Worm (Caenorhabditis elegans) whole organism, L3 larva: ENCODE results near the gene dhs-13.
A peak's percentile ranks its signal among the peaks of the same experiment; 100 is the strongest.

Source experiments
- R02D3.7 ChIP-seq: fragments of 150-350 bp; optimal IDR thresholded peaks from 2 replicates; lab custom pipeline; 2014; ENCODE audit warnings: missing biosample characterization, missing genetic modification characterization
- ZK546.5 ChIP-seq: sonication (generic microtip); optimal IDR thresholded peaks from 2 replicates; lab custom pipeline; 2017; ENCODE audit warnings: missing biosample characterization, missing genetic modification characterization
- ama-1 ChIP-seq: fragments of 150-350 bp; optimal IDR thresholded peaks from 2 replicates; lab custom pipeline; 2018
- ceh-16 ChIP-seq: sonication (generic microtip); optimal IDR thresholded peaks from 2 replicates; lab custom pipeline; 2017; ENCODE audit warnings: missing biosample characterization, missing genetic modification characterization
- ceh-82 ChIP-seq: fragments of 150-350 bp; optimal IDR thresholded peaks from 2 replicates; lab custom pipeline; 2014; ENCODE audit warnings: missing biosample characterization, missing genetic modification characterization
- daf-12 ChIP-seq: fragments of 150-350 bp; optimal IDR thresholded peaks from 2 replicates; lab custom pipeline; 2014; ENCODE audit warnings: missing biosample characterization, missing genetic modification reagents, missing genetic modification characterization
- egl-27 ChIP-seq: sonication (generic microtip); optimal IDR thresholded peaks from 4 replicates; lab custom pipeline; 2017; ENCODE audit warnings: missing biosample characterization, missing genetic modification reagents, missing genetic modification characterization
- egl-5 ChIP-seq: fragments of 150-350 bp; optimal IDR thresholded peaks from 2 replicates; lab custom pipeline; 2017; ENCODE audit warnings: missing biosample characterization, missing genetic modification reagents, missing genetic modification characterization, inconsistent platforms
- elt-1 ChIP-seq: fragments of 150-350 bp; optimal IDR thresholded peaks from 2 replicates; lab custom pipeline; 2014; ENCODE audit warnings: missing biosample characterization, missing genetic modification characterization
- elt-2 ChIP-seq: sonication (generic microtip); optimal IDR thresholded peaks from 2 replicates; lab custom pipeline; 2016; ENCODE audit warnings: missing genetic modification reagents, mild to moderate bottlenecking, missing genetic modification characterization, missing compliant biosample characterization
- eor-1 ChIP-seq, 2 experiments: fragments of 150-350 bp; optimal IDR thresholded peaks; 2 replicates each; lab custom pipeline; 2014 to 2018; ENCODE audit warnings: missing biosample characterization in 2 of 2, missing genetic modification characterization in 2 of 2
- fkh-10 ChIP-seq: sonication (generic microtip); optimal IDR thresholded peaks from 2 replicates; lab custom pipeline; 2017; ENCODE audit warnings: missing biosample characterization, missing genetic modification reagents, missing genetic modification characterization
- fkh-2 ChIP-seq: fragments of 150-350 bp; optimal IDR thresholded peaks from 2 replicates; lab custom pipeline; 2014; ENCODE audit warnings: missing biosample characterization, missing genetic modification reagents, missing genetic modification characterization
- fos-1 ChIP-seq: fragments of 150-350 bp; optimal IDR thresholded peaks from 2 replicates; lab custom pipeline; 2014; ENCODE audit warnings: missing biosample characterization, missing genetic modification characterization
- lin-15B ChIP-seq: fragments of 150-350 bp; optimal IDR thresholded peaks from 2 replicates; lab custom pipeline; 2014; ENCODE audit warnings: missing biosample characterization, missing genetic modification characterization
- mdl-1 ChIP-seq: fragments of 150-350 bp; optimal IDR thresholded peaks from 2 replicates; lab custom pipeline; 2014; ENCODE audit warnings: missing biosample characterization, missing genetic modification characterization
- mml-1 ChIP-seq: fragments of 150-350 bp; sonication (generic microtip); optimal IDR thresholded peaks from 3 replicates; lab custom pipeline; 2014; ENCODE audit warnings: missing biosample characterization, missing genetic modification characterization
- nfya-1 ChIP-seq: sonication (generic microtip); optimal IDR thresholded peaks from 2 replicates; lab custom pipeline; 2017; ENCODE audit warnings: missing genetic modification characterization, mild to moderate bottlenecking, missing compliant biosample characterization, antibody characterized with exemption, moderate library complexity; ENCODE audit not compliant: insufficient read depth
- nhr-11 ChIP-seq: fragments of 150-350 bp; optimal IDR thresholded peaks from 2 replicates; lab custom pipeline; 2014; ENCODE audit warnings: missing biosample characterization, missing genetic modification characterization
- nhr-12 ChIP-seq: fragments of 150-350 bp; optimal IDR thresholded peaks from 2 replicates; lab custom pipeline; 2014; ENCODE audit warnings: missing biosample characterization, missing genetic modification characterization
- nhr-23 ChIP-seq: fragments of 150-350 bp; optimal IDR thresholded peaks from 2 replicates; lab custom pipeline; 2014; ENCODE audit warnings: missing biosample characterization, missing genetic modification reagents, missing genetic modification characterization
- nhr-237 ChIP-seq: fragments of 150-350 bp; optimal IDR thresholded peaks from 2 replicates; lab custom pipeline; 2014; ENCODE audit warnings: missing biosample characterization, missing genetic modification characterization
- nhr-28 ChIP-seq: fragments of 150-350 bp; optimal IDR thresholded peaks from 2 replicates; lab custom pipeline; 2014; ENCODE audit warnings: missing biosample characterization, missing genetic modification characterization
- nhr-43 ChIP-seq: sonication (generic microtip); optimal IDR thresholded peaks from 2 replicates; lab custom pipeline; 2016; ENCODE audit warnings: mild to moderate bottlenecking, missing genetic modification characterization, missing compliant biosample characterization; ENCODE audit not compliant: poor library complexity, severe bottlenecking
- nhr-76 ChIP-seq: fragments of 150-350 bp; sonication (generic microtip); optimal IDR thresholded peaks from 5 replicates; lab custom pipeline; 2014; ENCODE audit warnings: missing biosample characterization, missing genetic modification characterization
- nhr-77 ChIP-seq: fragments of 150-350 bp; optimal IDR thresholded peaks from 2 replicates; lab custom pipeline; 2014; ENCODE audit warnings: missing biosample characterization, missing genetic modification characterization
- pha-4 ChIP-seq: fragments of 150-350 bp; optimal IDR thresholded peaks from 2 replicates; lab custom pipeline; 2014; ENCODE audit warnings: missing biosample characterization, missing genetic modification reagents, missing genetic modification characterization
- pqm-1 ChIP-seq: fragments of 150-350 bp; optimal IDR thresholded peaks from 2 replicates; lab custom pipeline; 2017; ENCODE audit warnings: missing biosample characterization, missing genetic modification characterization, inconsistent platforms
- sea-2 ChIP-seq: fragments of 150-350 bp; sonication (generic microtip); optimal IDR thresholded peaks from 4 replicates; lab custom pipeline; 2014; ENCODE audit warnings: missing biosample characterization, missing genetic modification reagents, missing genetic modification characterization
- skn-1 ChIP-seq: fragments of 150-350 bp; optimal IDR thresholded peaks from 2 replicates; lab custom pipeline; 2014; ENCODE audit warnings: missing biosample characterization, missing genetic modification characterization
- tbx-2 ChIP-seq: sonication (generic microtip); optimal IDR thresholded peaks from 2 replicates; lab custom pipeline; 2016; ENCODE audit warnings: mild to moderate bottlenecking, missing genetic modification characterization, missing compliant biosample characterization
- unc-39 ChIP-seq: sonication (generic microtip); optimal IDR thresholded peaks from 4 replicates; lab custom pipeline; 2017; ENCODE audit warnings: missing biosample characterization, missing genetic modification characterization
- unc-62 ChIP-seq: fragments of 150-350 bp; sonication (generic microtip); optimal IDR thresholded peaks from 4 replicates; lab custom pipeline; 2014; ENCODE audit warnings: missing biosample characterization, missing genetic modification reagents, missing genetic modification characterization
- zag-1 ChIP-seq: fragments of 150-350 bp; optimal IDR thresholded peaks from 2 replicates; lab custom pipeline; 2014; ENCODE audit warnings: missing biosample characterization, missing genetic modification characterization
- ztf-11 ChIP-seq: fragments of 150-350 bp; optimal IDR thresholded peaks from 2 replicates; lab custom pipeline; 2014; ENCODE audit warnings: missing biosample characterization, missing genetic modification characterization

dhs-13 gene

ce11 chrV:1756856-1757255, 14.7 kb downstream of the dhs-13 start, which contains the start of gene clec-204:
Gene clec-204 (plus strand): TSS chrV:1757156.
- no peak for TF ChIP-seq ceh-82 (tag; lab: Kevin White, UChicago)
- TF ChIP-seq sea-2 (GFP tag; lab: Kevin White, UChicago) = no peak
- TF ChIP-seq daf-12 (tag; lab: Kevin White, UChicago) = no peak
- TF ChIP-seq fos-1 (tag; lab: Kevin White, UChicago) = no peak
- TF ChIP-seq egl-5 (tag; lab: Kevin White, UChicago) = no peak
- TF ChIP-seq elt-2 (tag; lab: Kevin White, UChicago) = peak; percentile 45
- TF ChIP-seq tbx-2 (tag; lab: Kevin White, UChicago) = no peak

- TF ChIP-seq ceh-82 (tag; lab: Kevin White, UChicago) = no peak
- TF ChIP-seq elt-2 (tag; lab: Kevin White, UChicago) = peak; percentile 64
- peak; percentile 7 for TF ChIP-seq pqm-1
Measured at ce11 chrV:1756099-1756498, 15.4 kb downstream of the dhs-13 start.

ce11 chrV:1755589-1755988, 15.9 kb downstream of the dhs-13 start, which contains the start of gene ZK697.14:
Gene ZK697.14 (minus strand): TSS chrV:1755689.
- no peak for TF ChIP-seq R02D3.7 (tag; lab: Kevin White, UChicago)
- TF ChIP-seq ceh-82 (tag; lab: Kevin White, UChicago) = no peak
- no peak for TF ChIP-seq fkh-10 (GFP tag; lab: Kevin White, UChicago)
- TF ChIP-seq pqm-1 = no peak
- no peak for TF ChIP-seq skn-1 (tag; lab: Kevin White, UChicago)
- no peak for TF ChIP-seq egl-27 (tag; lab: Kevin White, UChicago)
- TF ChIP-seq daf-12 (tag; lab: Kevin White, UChicago) = no peak
- TF ChIP-seq lin-15B (tag; lab: Kevin White, UChicago) = no peak
- no peak for TF ChIP-seq fkh-2 (tag; lab: Kevin White, UChicago)
- TF ChIP-seq ZK546.5 (tag; lab: Kevin White, UChicago) = no peak
- TF ChIP-seq zag-1 (tag; lab: Kevin White, UChicago) = no peak
- no peak for TF ChIP-seq sea-2 (GFP tag; lab: Kevin White, UChicago)

- TF ChIP-seq nhr-237 (no peak), zag-1 (tag; lab: Kevin White, UChicago) (no peak), ama-1 (lab: Kevin White, UChicago) (no peak), nhr-77 (tag; lab: Kevin White, UChicago) (no peak), nhr-76 (tag; lab: Kevin White, UChicago) (no peak), ZK546.5 (tag; lab: Kevin White, UChicago) (no peak), nfya-1 (tag; lab: Kevin White, UChicago) (no peak), ztf-11 (tag; lab: Kevin White, UChicago) (no peak), egl-27 (tag; lab: Kevin White, UChicago) (no peak), nhr-28 (no peak), fkh-2 (tag; lab: Kevin White, UChicago) (no peak), pha-4 (tag; lab: Kevin White, UChicago) (no peak), elt-2 (tag; lab: Kevin White, UChicago) (no peak), nhr-11 (tag; lab: Kevin White, UChicago) (no peak), egl-5 (tag; lab: Kevin White, UChicago) (no peak), nhr-12 (tag; lab: Kevin White, UChicago) (no peak), unc-62 (no peak), unc-39 (tag; lab: Kevin White, UChicago) (no peak), eor-1 (tag; optimal IDR thresholded peaks at IDR 0.05; lab: Kevin White, UChicago) (no peak)
Measured at ce11 chrV:1752496-1752895, 19.0 kb downstream of the dhs-13 start, which contains the start of gene ZK697.1. Gene ZK697.1 (plus strand): TSS chrV:1752796.

DNA sequence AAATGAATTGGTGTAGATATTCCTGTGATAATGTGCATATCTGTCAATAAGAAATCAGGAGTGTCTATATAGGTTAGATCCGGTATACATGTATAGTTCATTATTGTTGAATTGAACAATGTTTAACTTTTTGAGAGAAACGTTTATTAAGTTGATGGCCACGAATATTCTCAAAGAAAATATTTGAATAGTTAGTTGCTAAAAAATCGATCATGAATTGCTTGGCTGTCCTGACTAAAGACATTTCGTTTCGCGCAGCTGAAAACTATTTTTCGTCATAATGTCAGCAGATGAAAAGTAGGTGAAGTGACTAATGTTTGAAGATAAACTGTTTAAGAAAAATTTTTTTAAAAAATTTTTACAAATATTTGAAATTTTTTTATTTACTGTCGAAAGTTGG, 20.1 kb downstream of the dhs-13 start, which contains the start of gene srh-199:
TSS of gene srh-199 (minus strand) at position 101 of the 400 bp plus-strand sequence.
- TF ChIP-seq mdl-1 (no peak), fos-1 (tag; lab: Kevin White, UChicago) (no peak), tbx-2 (tag; lab: Kevin White, UChicago) (no peak), nhr-43 (tag; lab: Kevin White, UChicago) (no peak), elt-1 (tag; lab: Kevin White, UChicago) (no peak), ceh-16 (tag; lab: Kevin White, UChicago) (no peak), nhr-76 (tag; lab: Kevin White, UChicago) (no peak), mml-1 (tag; lab: Kevin White, UChicago) (no peak), nhr-23 (tag; lab: Kevin White, UChicago) (no peak), elt-2 (tag; lab: Kevin White, UChicago) (no peak), ztf-11 (tag; lab: Kevin White, UChicago) (no peak), lin-15B (tag; lab: Kevin White, UChicago) (no peak)
- TF ChIP-seq, all 47 proteins: peak for 0
